Fruit fly (Drosophila melanogaster) whole organism, embryonic: ENCODE results near the gene Ir75d.
A peak's percentile ranks its signal among the peaks of the same experiment; 100 is the strongest.

Source experiments
- Atf3 ChIP-seq: fragments of 200-800 bp; sonication (Bioruptor generic); optimal IDR thresholded peaks from 3 replicates; lab custom pipeline; 2016; ENCODE audit warnings: missing biosample characterization, missing genetic modification characterization
- B-H2 ChIP-seq: fragments of 200-800 bp; sonication (Bioruptor generic); optimal IDR thresholded peaks from 2 replicates; lab custom pipeline; 2018; ENCODE audit warnings: missing biosample characterization, mild to moderate bottlenecking, missing genetic modification characterization
- Bteb2 ChIP-seq: fragments of 200-800 bp; sonication (Bioruptor generic); optimal IDR thresholded peaks from 2 replicates; lab custom pipeline; 2016; ENCODE audit warnings: missing biosample characterization, missing genetic modification characterization
- CG11093 ChIP-seq: fragments of 200-800 bp; sonication (Bioruptor generic); IDR thresholded peaks from 3 replicates; pipeline ENCODE4 v1.3.6; 2022; ENCODE audit warnings: missing biosample characterization, missing genetic modification characterization
- CG11723 ChIP-seq: fragments of 200-800 bp; sonication (Bioruptor generic); optimal IDR thresholded peaks from 2 replicates; lab custom pipeline; 2017; ENCODE audit warnings: missing biosample characterization, mild to moderate bottlenecking, missing genetic modification characterization
- CG12219 ChIP-seq: fragments of 200-800 bp; sonication (Bioruptor generic); optimal IDR thresholded peaks from 3 replicates; lab custom pipeline; 2018; ENCODE audit warnings: missing biosample characterization, mild to moderate bottlenecking, missing genetic modification characterization
- CG12942 ChIP-seq: fragments of 200-800 bp; sonication (Bioruptor generic); optimal IDR thresholded peaks from 3 replicates; lab custom pipeline; 2016; ENCODE audit warnings: missing biosample characterization, missing genetic modification characterization
- CG14965 ChIP-seq: fragments of 200-800 bp; sonication (Bioruptor generic); optimal IDR thresholded peaks from 2 replicates; lab custom pipeline; 2016; ENCODE audit warnings: missing biosample characterization, missing genetic modification characterization, borderline replicate concordance
- CG16863 ChIP-seq: fragments of 200-800 bp; sonication (Bioruptor generic); optimal IDR thresholded peaks from 3 replicates; lab custom pipeline; 2016; ENCODE audit warnings: missing biosample characterization, missing genetic modification characterization
- CG17186 ChIP-seq: fragments of 200-800 bp; sonication (Bioruptor generic); optimal IDR thresholded peaks from 3 replicates; lab custom pipeline; 2017; ENCODE audit warnings: missing biosample characterization, missing genetic modification reagents, missing genetic modification characterization
- CG17361 ChIP-seq: fragments of 200-800 bp; sonication (Bioruptor generic); IDR thresholded peaks from 3 replicates; pipeline ENCODE4 v1.3.6; 2022; ENCODE audit warnings: missing biosample characterization, missing genetic modification characterization
- CG17612 ChIP-seq: fragments of 200-800 bp; sonication (Bioruptor generic); IDR thresholded peaks from 2 replicates; pipeline ENCODE4 v1.3.6; 2022; ENCODE audit warnings: missing biosample characterization, missing genetic modification characterization
- CG17802 ChIP-seq: fragments of 200-800 bp; sonication (Bioruptor generic); optimal IDR thresholded peaks from 2 replicates; lab custom pipeline; 2018; ENCODE audit warnings: missing biosample characterization, mild to moderate bottlenecking, missing genetic modification characterization, moderate library complexity
- CG18011 ChIP-seq: fragments of 200-800 bp; sonication (Bioruptor generic); optimal IDR thresholded peaks from 2 replicates; lab custom pipeline; 2017; ENCODE audit warnings: missing biosample characterization, missing genetic modification characterization, mild to moderate bottlenecking, moderate library complexity, missing genotype
- CG2199 ChIP-seq: fragments of 200-800 bp; sonication (Bioruptor generic); IDR thresholded peaks from 3 replicates; pipeline ENCODE4 v1.3.6; 2022; ENCODE audit warnings: missing biosample characterization, missing genetic modification characterization
- CG33557 ChIP-seq: fragments of 200-800 bp; sonication (Bioruptor generic); optimal IDR thresholded peaks from 2 replicates; lab custom pipeline; 2019; ENCODE audit warnings: missing biosample characterization, mild to moderate bottlenecking, missing genetic modification characterization, moderate library complexity
- CG42726 ChIP-seq: fragments of 200-800 bp; sonication (Bioruptor generic); IDR thresholded peaks from 2 replicates; pipeline ENCODE4 v1.3.6; 2022; ENCODE audit warnings: missing biosample characterization, missing genetic modification characterization; ENCODE audit not compliant: partially characterized antibody
- CG4730 ChIP-seq: fragments of 200-800 bp; sonication (Bioruptor generic); IDR thresholded peaks from 2 replicates; pipeline ENCODE4 v1.3.6; 2022; ENCODE audit warnings: missing biosample characterization, missing genetic modification characterization
- CG5245 ChIP-seq: fragments of 200-800 bp; sonication (Bioruptor generic); optimal IDR thresholded peaks from 3 replicates; lab custom pipeline; 2016; ENCODE audit warnings: missing biosample characterization, missing genetic modification characterization
- CoRest ChIP-seq: fragments of 200-800 bp; sonication (Bioruptor generic); optimal IDR thresholded peaks from 3 replicates; lab custom pipeline; 2018; ENCODE audit warnings: missing biosample characterization, mild to moderate bottlenecking, missing genetic modification characterization, moderate library complexity
- D ChIP-seq, 2 experiments: fragments of 200-800 bp in 1 of 2; fragments of >200 bp in 1 of 2; sonication (Bioruptor generic) in 1 of 2; optimal IDR thresholded peaks; 2 replicates in 1 of 2; 3 replicates in 1 of 2; lab custom pipeline; 2017; ENCODE audit warnings: mild to moderate bottlenecking in 1 of 2, missing biosample characterization in 1 of 2, missing genetic modification characterization in 1 of 2, missing genetic modification reagents in 1 of 2
- Dbx ChIP-seq: fragments of 200-800 bp; sonication (Bioruptor generic); IDR thresholded peaks from 3 replicates; pipeline ENCODE4 v1.3.6; 2022; ENCODE audit warnings: missing biosample characterization, missing genetic modification characterization
- E2f2 ChIP-seq: fragments of 200-800 bp; sonication (Bioruptor generic); IDR thresholded peaks from 2 replicates; pipeline ENCODE4 v1.3.6; 2022; ENCODE audit warnings: missing biosample characterization, missing genetic modification characterization
- Ets65A ChIP-seq: fragments of 200-800 bp; sonication (Bioruptor generic); peaks from one replicate; lab custom pipeline; 2016; ENCODE audit warnings: missing biosample characterization, missing genetic modification characterization
- HLH54F ChIP-seq: fragments of 200-800 bp; sonication (Bioruptor generic); optimal IDR thresholded peaks from 3 replicates; lab custom pipeline; 2016; ENCODE audit warnings: missing biosample characterization, missing genetic modification characterization
- MESR4 ChIP-seq: fragments of 200-800 bp; sonication (Bioruptor generic); optimal IDR thresholded peaks from 2 replicates; lab custom pipeline; 2018; ENCODE audit warnings: missing biosample characterization, mild to moderate bottlenecking, missing genetic modification characterization, moderate library complexity
- Med ChIP-seq: fragments of 200-800 bp; sonication (Bioruptor generic); peaks from one replicate; lab custom pipeline; 2016; ENCODE audit warnings: missing biosample characterization, missing genetic modification characterization, mild to moderate bottlenecking, inconsistent platforms, moderate library complexity
- Mes4 ChIP-seq: fragments of 200-800 bp; sonication (Bioruptor generic); optimal IDR thresholded peaks from 2 replicates; lab custom pipeline; 2016; ENCODE audit warnings: missing biosample characterization, missing genetic modification characterization
- PHDP ChIP-seq: fragments of 200-800 bp; sonication (Bioruptor generic); optimal IDR thresholded peaks from 3 replicates; lab custom pipeline; 2018; ENCODE audit warnings: missing biosample characterization, mild to moderate bottlenecking, missing genetic modification characterization, moderate library complexity
- Trl ChIP-seq, 3 experiments: fragments of >200 bp in 2 of 3; fragments of 200-800 bp in 1 of 3; sonication (Bioruptor generic) in 1 of 3; optimal IDR thresholded peaks; 2 replicates in 1 of 3; 3 replicates in 2 of 3; lab custom pipeline; 2016 to 2017; ENCODE audit warnings: missing biosample characterization in 1 of 3, missing genetic modification characterization in 1 of 3
- btn ChIP-seq: fragments of 200-800 bp; sonication (Bioruptor generic); optimal IDR thresholded peaks from 2 replicates; lab custom pipeline; 2016; ENCODE audit warnings: missing biosample characterization, missing genetic modification characterization
- dan ChIP-seq: fragments of 200-800 bp; sonication (Bioruptor generic); IDR thresholded peaks from 2 replicates; pipeline ENCODE4 v1.3.6; 2022; ENCODE audit warnings: missing biosample characterization, missing genetic modification characterization
- danr ChIP-seq: fragments of 200-800 bp; sonication (Bioruptor generic); IDR thresholded peaks from 2 replicates; pipeline ENCODE4 v1.3.6; 2022; ENCODE audit warnings: missing biosample characterization, missing genetic modification characterization
- disco-r ChIP-seq: fragments of 200-800 bp; sonication (Bioruptor generic); optimal IDR thresholded peaks from 2 replicates; lab custom pipeline; 2016; ENCODE audit warnings: missing biosample characterization, missing genetic modification characterization
- ewg ChIP-seq: fragments of 200-800 bp; sonication (Bioruptor generic); optimal IDR thresholded peaks from 3 replicates; lab custom pipeline; 2017; ENCODE audit warnings: mild to moderate bottlenecking, missing biosample characterization, missing genetic modification reagents, missing genetic modification characterization
- gcm ChIP-seq: fragments of 200-800 bp; sonication (Bioruptor generic); optimal IDR thresholded peaks from 2 replicates; lab custom pipeline; 2019; ENCODE audit warnings: missing biosample characterization, mild to moderate bottlenecking, missing genetic modification characterization, moderate library complexity
- gem ChIP-seq: fragments of 200-800 bp; sonication (Bioruptor generic); optimal IDR thresholded peaks from 2 replicates; lab custom pipeline; 2019; ENCODE audit warnings: missing biosample characterization, mild to moderate bottlenecking, missing genetic modification characterization, moderate library complexity
- grn ChIP-seq: fragments of 200-800 bp; sonication (Bioruptor generic); optimal IDR thresholded peaks from 3 replicates; lab custom pipeline; 2017; ENCODE audit warnings: missing biosample characterization, missing genetic modification characterization
- gt ChIP-seq: fragments of 200-800 bp; sonication (Bioruptor generic); IDR thresholded peaks from 2 replicates; pipeline ENCODE4 v1.3.6; 2022; ENCODE audit warnings: missing biosample characterization, missing genetic modification characterization
- hth ChIP-seq: fragments of >200 bp; optimal IDR thresholded peaks from 2 replicates; lab custom pipeline; 2017; ENCODE audit warnings: inconsistent platforms
- lbe ChIP-seq: fragments of 200-800 bp; sonication (Bioruptor generic); optimal IDR thresholded peaks from 2 replicates; lab custom pipeline; 2016; ENCODE audit warnings: missing biosample characterization, mild to moderate bottlenecking, missing genetic modification characterization
- nmo ChIP-seq: fragments of 200-800 bp; sonication (Bioruptor generic); optimal IDR thresholded peaks from 2 replicates; lab custom pipeline; 2018; ENCODE audit warnings: missing biosample characterization, mild to moderate bottlenecking, missing genetic modification characterization, moderate library complexity
- pzg ChIP-seq: fragments of 200-800 bp; sonication (Bioruptor generic); optimal IDR thresholded peaks from 3 replicates; lab custom pipeline; 2018; ENCODE audit warnings: missing biosample characterization, mild to moderate bottlenecking, missing genetic modification characterization, moderate library complexity
- ranshi ChIP-seq: fragments of 200-800 bp; sonication (Bioruptor generic); IDR thresholded peaks from 2 replicates; pipeline ENCODE4 v1.3.6; 2022; ENCODE audit warnings: missing biosample characterization, missing genetic modification characterization
- row ChIP-seq: fragments of 200-800 bp; sonication (Bioruptor generic); IDR thresholded peaks from 3 replicates; pipeline ENCODE4 v1.3.6; 2022; ENCODE audit warnings: missing biosample characterization, missing genetic modification characterization
- sqz ChIP-seq: fragments of 200-800 bp; sonication (Bioruptor generic); optimal IDR thresholded peaks from 3 replicates; lab custom pipeline; 2018; ENCODE audit warnings: missing biosample characterization, mild to moderate bottlenecking, missing genetic modification characterization
- unc-4 ChIP-seq: fragments of 200-800 bp; sonication (Bioruptor generic); IDR thresholded peaks from 2 replicates; pipeline ENCODE4 v1.3.6; 2022; ENCODE audit warnings: missing biosample characterization, missing genetic modification characterization; ENCODE audit not compliant: partially characterized antibody
- usp ChIP-seq: fragments of >200 bp; optimal IDR thresholded peaks from 2 replicates; lab custom pipeline; 2017; ENCODE audit warnings: missing biosample characterization, missing genetic modification characterization
- vvl ChIP-seq: fragments of 200-800 bp; sonication (Bioruptor generic); IDR thresholded peaks from 2 replicates; pipeline ENCODE4 v1.3.6; 2022; ENCODE audit warnings: missing biosample characterization, missing genetic modification characterization
- zen2 ChIP-seq: fragments of 200-800 bp; sonication (Bioruptor generic); IDR thresholded peaks from 3 replicates; pipeline ENCODE4 v1.3.6; 2022; ENCODE audit warnings: missing biosample characterization, missing genetic modification characterization; ENCODE audit not compliant: partially characterized antibody

The Ir75d gene

DNA sequence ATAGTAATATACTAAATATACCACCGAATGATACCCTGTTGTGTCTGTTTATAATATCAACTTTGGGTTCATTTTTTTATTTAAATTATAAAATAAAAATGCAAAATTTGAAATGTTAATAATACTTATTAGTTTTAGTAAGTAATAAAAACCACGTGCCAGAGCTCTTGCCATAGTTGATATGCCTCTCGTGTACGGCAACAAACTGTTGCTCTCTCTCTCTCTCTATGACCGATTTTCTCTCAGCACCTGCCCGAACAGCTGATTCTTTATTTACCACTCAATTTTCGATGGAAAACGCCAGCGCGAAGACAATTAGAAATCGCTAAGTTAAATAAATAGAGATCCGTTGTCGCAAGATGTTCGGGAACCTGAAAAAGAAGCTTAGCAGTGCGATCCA is 43.5 kb downstream of the Ir75d start, which contains the start of gene Dysb (continued):
- TF ChIP-seq CG5245 (GFP tag; lab: Kevin White, UChicago) (peak; percentile 78), CG14965 (GFP tag; lab: Kevin White, UChicago) (no peak), nmo (GFP tag; lab: Kevin White, UChicago) (peak; percentile 80), CG2199 (GFP tag; lab: Robert Waterston, UW) (peak; percentile 63; the same call in 1 of the 3 replicates), B-H2 (GFP tag; lab: Kevin White, UChicago) (peak; percentile 76), row (GFP tag; lab: Robert Waterston, UW) (peak; percentile 97), E2f2 (GFP tag; lab: Robert Waterston, UW) (peak; percentile 76), CG11093 (peak; percentile 63; the same call in 1 of the 3 replicates), CG17186 (GFP tag; lab: Kevin White, UChicago) (no peak), Mes4 (GFP tag; lab: Kevin White, UChicago) (peak; percentile 27), CG4730 (peak; percentile 82), CG16863 (GFP tag; lab: Kevin White, UChicago) (peak; percentile 16), CG17361 (peak; percentile 89), sqz (GFP tag; lab: Kevin White, UChicago) (peak; percentile 82), D (optimal IDR thresholded peaks at IDR 0.05; lab: Kevin White, UChicago) (no peak), D (GFP tag; optimal IDR thresholded peaks at IDR 0.05; lab: Kevin White, UChicago) (peak; percentile 80), CoRest (peak; percentile 89), Ets65A (GFP tag; lab: Kevin White, UChicago) (no peak), grn (GFP tag; lab: Kevin White, UChicago) (peak; percentile 4), Atf3 (GFP tag; lab: Kevin White, UChicago) (peak; percentile 15), vvl (peak; percentile 98), CG11723 (GFP tag; lab: Kevin White, UChicago) (peak; percentile 75), danr (peak; percentile 69; the same call in 1 of the 2 replicates), usp (GFP tag; lab: Kevin White, UChicago) (no peak), gcm (GFP tag; lab: Kevin White, UChicago) (peak; percentile 93), HLH54F (peak; percentile 20), lbe (GFP tag; lab: Kevin White, UChicago) (peak; percentile 84), unc-4 (GFP tag; lab: Robert Waterston, UW) (peak; percentile 24; the same call in 1 of the 2 replicates), CG17802 (tag; lab: Kevin White, UChicago) (peak; percentile 21), gem (tag; lab: Kevin White, UChicago) (peak; percentile 94), CG18011 (peak; percentile 64), MESR4 (GFP tag; lab: Kevin White, UChicago) (peak; percentile 51), dan (GFP tag; lab: Robert Waterston, UW) (no peak), PHDP (peak; percentile 91), pzg (no peak), gt (GFP tag; lab: Robert Waterston, UW) (peak; percentile 10; the same call in 1 of the 2 replicates), Dbx (GFP tag; lab: Robert Waterston, UW) (peak; percentile 92), CG33557 (peak; percentile 65), CG17612 (peak; percentile 54; the same call in 1 of the 2 replicates), zen2 (GFP tag; lab: Robert Waterston, UW) (no peak), CG42726 (GFP tag; lab: Robert Waterston, UW) (no peak), Trl (optimal IDR thresholded peaks at IDR 0.05; lab: Kevin White, UChicago) (peak; percentile 82 to 84), Trl (GFP tag; optimal IDR thresholded peaks at IDR 0.05; lab: Kevin White, UChicago) (peak; percentile 64), CG12942 (GFP tag; lab: Kevin White, UChicago) (peak; percentile 73), ewg (GFP tag; lab: Kevin White, UChicago) (peak; percentile 76), CG12219 (GFP tag; lab: Kevin White, UChicago) (peak; percentile 77), Bteb2 (GFP tag; lab: Kevin White, UChicago) (peak; percentile 56), btn (GFP tag; lab: Kevin White, UChicago) (no peak), ranshi (GFP tag; lab: Robert Waterston, UW) (peak; percentile 81), disco-r (GFP tag; lab: Kevin White, UChicago) (no peak), hth (no peak), Med (GFP tag; lab: Kevin White, UChicago) (peak; percentile 87)
